Worm (Caenorhabditis elegans): Measurements from ENCODE around the gene cdc-25.4.

Gene cdc-25.4

ce11 chrII:10222577-10222976 is 33.3 kb upstream of the cdc-25.4 start, which contains the start of gene plc-3:
TSS of gene plc-3 (plus strand) at chrII:10222877.
- TF ChIP-seq ceh-9 (tag; optimal IDR thresholded peaks at IDR 0.05), result no peak
- TF ChIP-seq unc-39 (tag; optimal IDR thresholded peaks at IDR 0.05), result no peak
- TF ChIP-seq ceh-28 (tag; optimal IDR thresholded peaks at IDR 0.05), result no peak
- no peak for TF ChIP-seq nhr-11 (tag; optimal IDR thresholded peaks at IDR 0.05)
- TF ChIP-seq pha-4 (tag; optimal IDR thresholded peaks at IDR 0.05), result no peak
- no peak for TF ChIP-seq nhr-77 (tag; optimal IDR thresholded peaks at IDR 0.05)
- no peak for TF ChIP-seq eor-1 (tag; optimal IDR thresholded peaks at IDR 0.05)

ce11 chrII:10221627-10222026 is 32.4 kb upstream of the cdc-25.4 start:
- peak; percentile 83 for TF ChIP-seq elt-2 (tag; optimal IDR thresholded peaks at IDR 0.05)
- TF ChIP-seq pha-4 (tag; optimal IDR thresholded peaks at IDR 0.05), result peak; percentile 35
- peak; percentile 76 for TF ChIP-seq pqm-1 (tag; optimal IDR thresholded peaks at IDR 0.05)
- no peak for TF ChIP-seq ztf-4 (tag; optimal IDR thresholded peaks at IDR 0.05)

- TF ChIP-seq daf-12 (tag; optimal IDR thresholded peaks at IDR 0.05) (no peak), nhr-25 (tag; optimal IDR thresholded peaks at IDR 0.05) (peak; percentile 64), pha-4 (tag; optimal IDR thresholded peaks at IDR 0.05) (peak; percentile 62), lin-39 (tag; optimal IDR thresholded peaks at IDR 0.05) (no peak), ceh-82 (tag; optimal IDR thresholded peaks at IDR 0.05) (no peak), jun-1 (tag; optimal IDR thresholded peaks at IDR 0.05) (no peak), R02D3.7 (tag; optimal IDR thresholded peaks at IDR 0.05) (no peak), nfya-1 (tag; optimal IDR thresholded peaks at IDR 0.05; ENCODE audit: insufficient read depth) (no peak), fos-1 (tag; optimal IDR thresholded peaks at IDR 0.05) (no peak), hmg-11 (tag; optimal IDR thresholded peaks at IDR 0.05) (no peak), nhr-67 (tag; optimal IDR thresholded peaks at IDR 0.05) (no peak), nhr-43 (tag; optimal IDR thresholded peaks at IDR 0.05; ENCODE audit: poor library complexity, severe bottlenecking) (peak; percentile 3), ztf-11 (tag; optimal IDR thresholded peaks at IDR 0.05) (no peak), elt-3 (tag; optimal IDR thresholded peaks at IDR 0.05) (no peak), mdl-1 (tag; optimal IDR thresholded peaks at IDR 0.05) (no peak), ZK546.5 (tag; optimal IDR thresholded peaks at IDR 0.05) (no peak), ztf-4 (tag; optimal IDR thresholded peaks at IDR 0.05) (no peak), unc-39 (tag; optimal IDR thresholded peaks at IDR 0.05) (no peak), nhr-12 (tag; optimal IDR thresholded peaks at IDR 0.05) (no peak), nhr-11 (tag; optimal IDR thresholded peaks at IDR 0.05) (no peak), nhr-23 (tag; optimal IDR thresholded peaks at IDR 0.05) (peak; percentile 43)
These were observed 31.4 kb upstream of the cdc-25.4 start for ce11 chrII:10220631-10221030.

ce11 chrII:10218171-10218570 is 28.9 kb upstream of the cdc-25.4 start, which contains the start of gene ref-1:
TSS of gene ref-1 (plus strand) at chrII:10218471.
- no peak for TF ChIP-seq hmg-11 (tag; optimal IDR thresholded peaks at IDR 0.05)
- no peak for TF ChIP-seq daf-12 (tag; optimal IDR thresholded peaks at IDR 0.05)
- TF ChIP-seq fkh-10 (GFP tag; optimal IDR thresholded peaks at IDR 0.05), result no peak
- no peak for TF ChIP-seq fkh-2 (tag; optimal IDR thresholded peaks at IDR 0.05)
- no peak for TF ChIP-seq nhr-77 (tag; optimal IDR thresholded peaks at IDR 0.05)
- no peak for TF ChIP-seq nhr-25 (tag; optimal IDR thresholded peaks at IDR 0.05)
- no peak for TF ChIP-seq sea-2 (GFP tag; optimal IDR thresholded peaks at IDR 0.05)
- TF ChIP-seq zag-1 (tag; optimal IDR thresholded peaks at IDR 0.05), result no peak
- TF ChIP-seq skn-1 (tag; optimal IDR thresholded peaks at IDR 0.05), result no peak
- TF ChIP-seq R02D3.7 (tag; optimal IDR thresholded peaks at IDR 0.05), result no peak
- TF ChIP-seq nhr-237 (tag; optimal IDR thresholded peaks at IDR 0.05), result no peak
- no peak for TF ChIP-seq jun-1 (tag; optimal IDR thresholded peaks at IDR 0.05)
- TF ChIP-seq nhr-67 (tag; optimal IDR thresholded peaks at IDR 0.05), result no peak
- no peak for TF ChIP-seq nhr-43 (tag; optimal IDR thresholded peaks at IDR 0.05; ENCODE audit: poor library complexity, severe bottlenecking)
- no peak for TF ChIP-seq unc-39 (tag; optimal IDR thresholded peaks at IDR 0.05)
- TF ChIP-seq ztf-4 (tag; optimal IDR thresholded peaks at IDR 0.05), result no peak
- no peak for TF ChIP-seq nfya-1 (tag; optimal IDR thresholded peaks at IDR 0.05; ENCODE audit: insufficient read depth)
- TF ChIP-seq snpc-4 (tag; optimal IDR thresholded peaks at IDR 0.05), result no peak
- TF ChIP-seq egl-5 (tag; optimal IDR thresholded peaks at IDR 0.05), result no peak

- no peak for TF ChIP-seq fos-1 (tag; optimal IDR thresholded peaks at IDR 0.05)
- TF ChIP-seq tbx-2 (tag; optimal IDR thresholded peaks at IDR 0.05), result no peak
- TF ChIP-seq R02D3.7 (tag; optimal IDR thresholded peaks at IDR 0.05), result no peak
These were observed 17.2 kb upstream of the cdc-25.4 start, which contains the start of gene T01E8.1 for ce11 chrII:10206425-10206824. TSS of gene T01E8.1 (plus strand) at chrII:10206725.
